Worm (Caenorhabditis elegans) whole organism, L1 larva: ENCODE data around the gene dbl-1.

Experiments
- C16A3.4 ChIP-seq: fragments of 150-350 bp; optimal IDR thresholded peaks from 2 replicates; lab custom pipeline; 2014; ENCODE audit warnings: missing biosample characterization, missing genetic modification characterization
- C34B4.2 ChIP-seq: sonication (generic microtip); optimal IDR thresholded peaks from 2 replicates; lab custom pipeline; 2017; ENCODE audit warnings: mild to moderate bottlenecking, missing genetic modification characterization, missing compliant biosample characterization
- Y116A8C.19 ChIP-seq: sonication (generic microtip); optimal IDR thresholded peaks from 2 replicates; lab custom pipeline; 2016; ENCODE audit warnings: missing compliant biosample characterization, missing genetic modification characterization, borderline replicate concordance
- alr-1 ChIP-seq: fragments of 200-800 bp; sonication (Bioruptor generic); optimal IDR thresholded peaks from 2 replicates; lab custom pipeline; 2018; ENCODE audit warnings: borderline replicate concordance, mild to moderate bottlenecking, missing genetic modification characterization, missing compliant biosample characterization
- ama-1 ChIP-seq: fragments of 150-350 bp; optimal IDR thresholded peaks from 2 replicates; lab custom pipeline; 2014
- blmp-1 ChIP-seq: fragments of 150-350 bp; optimal IDR thresholded peaks from 2 replicates; lab custom pipeline; 2014; ENCODE audit warnings: missing biosample characterization, missing genetic modification characterization
- ceh-82 ChIP-seq, 3 experiments: fragments of 150-350 bp in 1 of 3; sonication (generic microtip) in 2 of 3; optimal IDR thresholded peaks; 2 replicates each; lab custom pipeline; 2014 to 2017; ENCODE audit warnings: missing biosample characterization in 3 of 3, missing genetic modification characterization in 3 of 3
- ceh-88 ChIP-seq: fragments of 200-800 bp; sonication (Bioruptor generic); IDR thresholded peaks from 2 replicates; pipeline ENCODE4 v1.3.6; 2022; ENCODE audit warnings: missing genetic modification characterization, missing compliant biosample characterization
- ces-1 ChIP-seq: fragments of 150-350 bp; optimal IDR thresholded peaks from 2 replicates; lab custom pipeline; 2014; ENCODE audit warnings: missing biosample characterization, missing genetic modification reagents, missing genetic modification characterization
- dpl-1 ChIP-seq, 3 experiments: fragments of 150-350 bp in 2 of 3; sonication (generic microtip) in 1 of 3; optimal IDR thresholded peaks; 2 replicates each; lab custom pipeline; 2014 to 2017; ENCODE audit warnings: missing biosample characterization in 3 of 3, missing genetic modification characterization in 3 of 3, missing genetic modification reagents in 3 of 3
- dsc-1 ChIP-seq: sonication (generic microtip); optimal IDR thresholded peaks from 2 replicates; lab custom pipeline; 2016; ENCODE audit warnings: mild to moderate bottlenecking, missing genetic modification characterization, missing compliant biosample characterization
- efl-1 ChIP-seq, 4 experiments: fragments of 150-350 bp; optimal IDR thresholded peaks in 3 of 4; peaks in 1 of 4; 1 replicate in 1 of 4; 2 replicates in 3 of 4; lab custom pipeline; 2014; ENCODE audit warnings: missing biosample characterization in 2 of 4, missing genetic modification characterization in 2 of 4, missing genetic modification reagents in 2 of 4
- egl-27 ChIP-seq, 2 experiments: fragments of 150-350 bp in 1 of 2; sonication (generic microtip); optimal IDR thresholded peaks; 3 replicates each; lab custom pipeline; 2017 to 2018; ENCODE audit warnings: missing biosample characterization in 2 of 2, missing genetic modification characterization in 2 of 2, missing genetic modification reagents in 2 of 2
- elt-2 ChIP-seq: sonication (generic microtip); optimal IDR thresholded peaks from 2 replicates; lab custom pipeline; 2016; ENCODE audit warnings: missing genetic modification characterization, mild to moderate bottlenecking, inconsistent platforms, missing compliant biosample characterization, missing genetic modification reagents
- ets-5 ChIP-seq: fragments of 200-800 bp; sonication (Bioruptor generic); IDR thresholded peaks from 2 replicates; pipeline ENCODE4 v1.3.6; 2022; ENCODE audit warnings: missing genetic modification characterization, missing compliant biosample characterization
- fkh-4 ChIP-seq: sonication (generic microtip); optimal IDR thresholded peaks from 2 replicates; lab custom pipeline; 2016; ENCODE audit warnings: missing compliant biosample characterization, missing genetic modification characterization, borderline replicate concordance
- fkh-8 ChIP-seq: sonication (generic microtip); optimal IDR thresholded peaks from 2 replicates; lab custom pipeline; 2016; ENCODE audit warnings: mild to moderate bottlenecking, missing genetic modification characterization, missing compliant biosample characterization
- fos-1 ChIP-seq: fragments of 150-350 bp; optimal IDR thresholded peaks from 2 replicates; lab custom pipeline; 2014; ENCODE audit warnings: missing biosample characterization, missing genetic modification characterization
- grh-1 ChIP-seq: fragments of 200-800 bp; sonication (Bioruptor generic); IDR thresholded peaks from 2 replicates; pipeline ENCODE4 v1.3.6; 2022; ENCODE audit warnings: missing genetic modification reagents, missing genetic modification characterization, missing compliant biosample characterization
- hlh-17 ChIP-seq: fragments of 200-800 bp; sonication (Bioruptor generic); optimal IDR thresholded peaks from 2 replicates; lab custom pipeline; 2018; ENCODE audit warnings: missing genetic modification characterization, mild to moderate bottlenecking, missing compliant biosample characterization, moderate library complexity, borderline replicate concordance
- isw-1 ChIP-seq: fragments of 200-800 bp; sonication (Bioruptor generic); IDR thresholded peaks from 2 replicates; pipeline ENCODE4 v1.3.6; 2022; ENCODE audit warnings: missing genetic modification characterization, missing compliant biosample characterization
- jun-1 ChIP-seq: fragments of 150-350 bp; optimal IDR thresholded peaks from 2 replicates; lab custom pipeline; 2014; ENCODE audit warnings: missing biosample characterization, missing genetic modification reagents, missing genetic modification characterization
- lin-13 ChIP-seq: fragments of 150-350 bp; optimal IDR thresholded peaks from 2 replicates; lab custom pipeline; 2014; ENCODE audit warnings: missing biosample characterization, missing genetic modification reagents, missing genetic modification characterization
- lin-14 ChIP-seq: fragments of 200-800 bp; sonication (Bioruptor generic); optimal IDR thresholded peaks from 2 replicates; lab custom pipeline; 2018; ENCODE audit warnings: mild to moderate bottlenecking, missing genetic modification characterization, moderate library complexity, missing compliant biosample characterization
- lin-15B ChIP-seq: fragments of 150-350 bp; sonication (generic microtip); optimal IDR thresholded peaks from 3 replicates; lab custom pipeline; 2014; ENCODE audit warnings: missing biosample characterization, missing genetic modification characterization
- lin-35 ChIP-seq, 2 experiments: fragments of 150-350 bp; optimal IDR thresholded peaks; 2 replicates each; lab custom pipeline; 2014; ENCODE audit warnings: missing biosample characterization in 2 of 2, missing genetic modification characterization in 2 of 2, missing genetic modification reagents in 2 of 2
- lir-3 ChIP-seq: sonication (generic microtip); optimal IDR thresholded peaks from 2 replicates; lab custom pipeline; 2016; ENCODE audit warnings: mild to moderate bottlenecking, missing genetic modification characterization, moderate library complexity, missing compliant biosample characterization; ENCODE audit not compliant: poor library complexity
- mef-2 ChIP-seq: fragments of 150-350 bp; optimal IDR thresholded peaks from 2 replicates; lab custom pipeline; 2014; ENCODE audit warnings: missing biosample characterization, missing genetic modification characterization
- mep-1 ChIP-seq: fragments of 150-350 bp; optimal IDR thresholded peaks from 2 replicates; lab custom pipeline; 2014; ENCODE audit warnings: missing biosample characterization, missing genetic modification characterization
- nhr-12 ChIP-seq: sonication (generic microtip); optimal IDR thresholded peaks from 2 replicates; lab custom pipeline; 2017; ENCODE audit warnings: missing biosample characterization, missing genetic modification characterization
- nhr-20 ChIP-seq: sonication (generic microtip); optimal IDR thresholded peaks from 2 replicates; lab custom pipeline; 2016; ENCODE audit warnings: mild to moderate bottlenecking, missing genetic modification characterization, missing compliant biosample characterization
- nhr-237 ChIP-seq: fragments of 150-350 bp; optimal IDR thresholded peaks from 2 replicates; lab custom pipeline; 2014; ENCODE audit warnings: missing biosample characterization, missing genetic modification characterization
- nhr-47 ChIP-seq: sonication (generic microtip); optimal IDR thresholded peaks from 2 replicates; lab custom pipeline; 2016; ENCODE audit warnings: mild to moderate bottlenecking, missing genetic modification characterization, moderate library complexity, missing compliant biosample characterization
- nhr-76 ChIP-seq: sonication (generic microtip); optimal IDR thresholded peaks from 2 replicates; lab custom pipeline; 2017; ENCODE audit warnings: missing biosample characterization, missing genetic modification characterization
- nhr-85 ChIP-seq: sonication (generic microtip); peaks from one replicate; lab custom pipeline; 2016; ENCODE audit warnings: missing genetic modification characterization, inconsistent platforms, missing compliant biosample characterization
- pag-3 ChIP-seq: sonication (generic microtip); optimal IDR thresholded peaks from 2 replicates; lab custom pipeline; 2017; ENCODE audit warnings: missing genetic modification characterization, mild to moderate bottlenecking, missing compliant biosample characterization, antibody characterized with exemption, borderline replicate concordance; ENCODE audit not compliant: insufficient read depth
- pax-3 ChIP-seq: fragments of 200-800 bp; sonication (Bioruptor generic); optimal IDR thresholded peaks from 2 replicates; lab custom pipeline; 2018; ENCODE audit warnings: mild to moderate bottlenecking, missing genetic modification characterization, moderate library complexity, missing compliant biosample characterization
- pqm-1 ChIP-seq: sonication (generic microtip); optimal IDR thresholded peaks from 3 replicates; lab custom pipeline; 2017; ENCODE audit warnings: missing biosample characterization, missing genetic modification characterization
- rnt-1 ChIP-seq: sonication (generic microtip); optimal IDR thresholded peaks from 2 replicates; lab custom pipeline; 2016; ENCODE audit warnings: mild to moderate bottlenecking, missing genetic modification characterization, moderate library complexity, missing compliant biosample characterization
- swsn-7 ChIP-seq: sonication (generic microtip); optimal IDR thresholded peaks from 2 replicates; lab custom pipeline; 2016; ENCODE audit warnings: missing genetic modification characterization, missing compliant biosample characterization
- tlp-1 ChIP-seq: fragments of 150-350 bp; optimal IDR thresholded peaks from 2 replicates; lab custom pipeline; 2014; ENCODE audit warnings: missing biosample characterization, missing genetic modification characterization
- unc-130 ChIP-seq: fragments of 150-350 bp; optimal IDR thresholded peaks from 2 replicates; lab custom pipeline; 2017; ENCODE audit warnings: missing biosample characterization, missing genetic modification characterization, inconsistent platforms
- unc-30 ChIP-seq: sonication (generic microtip); optimal IDR thresholded peaks from 2 replicates; lab custom pipeline; 2017; ENCODE audit warnings: missing biosample characterization, missing genetic modification characterization
- vab-15 ChIP-seq: sonication (generic microtip); optimal IDR thresholded peaks from 2 replicates; lab custom pipeline; 2017; ENCODE audit warnings: missing genotype, mild to moderate bottlenecking, missing genetic modification characterization, missing compliant biosample characterization
- xbp-1 ChIP-seq: sonication (generic microtip); optimal IDR thresholded peaks from 2 replicates; lab custom pipeline; 2016; ENCODE audit warnings: missing genetic modification characterization, missing compliant biosample characterization
- zag-1 ChIP-seq: fragments of 150-350 bp; optimal IDR thresholded peaks from 2 replicates; lab custom pipeline; 2014; ENCODE audit warnings: missing biosample characterization, missing genetic modification characterization
- ztf-4 ChIP-seq: fragments of 150-350 bp; optimal IDR thresholded peaks from 2 replicates; lab custom pipeline; 2014; ENCODE audit warnings: missing biosample characterization, missing genetic modification characterization

Gene dbl-1

DNA sequence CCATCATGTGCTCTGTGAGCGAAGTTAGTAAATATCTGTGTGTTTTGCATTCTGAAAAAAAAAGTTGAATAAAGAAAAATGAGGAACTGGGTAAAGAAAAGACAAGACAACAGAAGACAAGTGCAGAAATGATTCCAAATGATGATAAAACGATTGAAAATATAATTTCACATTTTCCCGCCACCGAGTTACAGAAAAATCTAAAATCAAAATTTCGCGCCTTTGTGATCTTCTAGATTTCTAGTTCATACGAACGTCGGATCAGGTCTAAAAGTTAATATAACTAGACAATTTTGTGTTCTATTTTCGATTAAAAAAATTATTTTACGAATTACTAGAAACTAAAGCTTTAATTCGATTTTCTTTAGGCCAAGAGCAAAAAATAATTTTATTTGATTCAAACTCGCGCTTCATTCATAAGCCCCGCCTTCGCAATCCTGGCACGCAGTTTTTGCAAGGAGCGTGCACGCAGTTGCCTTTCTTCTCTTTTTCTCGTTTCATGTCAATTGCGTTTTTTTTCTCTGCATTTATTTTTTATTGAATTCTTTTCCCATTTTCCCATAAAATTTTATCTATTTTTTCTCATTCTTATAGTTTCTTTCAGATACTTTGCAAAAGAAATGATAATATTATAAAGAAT lies 27.0 kb downstream of the dbl-1 start, which contains the start of the genes spn-4 and spe-39 (continued):
- TF ChIP-seq ceh-82 (tag; optimal IDR thresholded peaks at IDR 0.05; lab: Kevin White, UChicago) (peak; percentile 53 to 76 (median 63)), blmp-1 (peak; percentile 66), fkh-4 (tag; lab: Kevin White, UChicago) (peak; percentile 28), pax-3 (tag; lab: Kevin White, UChicago) (no peak), unc-30 (tag; lab: Kevin White, UChicago) (no peak), mef-2 (tag; lab: Kevin White, UChicago) (no peak), xbp-1 (tag; lab: Kevin White, UChicago) (peak; percentile 79), hlh-17 (GFP tag; lab: Kevin White, UChicago) (no peak), lin-14 (GFP tag; lab: Kevin White, UChicago) (peak; percentile 68), lir-3 (tag; lab: Kevin White, UChicago) (peak; percentile 67), ets-5 (GFP tag; lab: Robert Waterston, UW) (no peak), lin-13 (GFP tag; lab: Kevin White, UChicago) (peak; percentile 80), nhr-85 (peak; percentile 89), ama-1 (lab: Kevin White, UChicago) (peak; percentile 1), mep-1 (peak; percentile 81), nhr-20 (tag; lab: Kevin White, UChicago) (peak; percentile 84), grh-1 (GFP tag; lab: Robert Waterston, UW) (peak; percentile 35), Y116A8C.19 (tag; lab: Kevin White, UChicago) (no peak), nhr-12 (tag; lab: Kevin White, UChicago) (no peak), ces-1 (GFP tag; lab: Kevin White, UChicago) (no peak), elt-2 (tag; lab: Kevin White, UChicago) (peak; percentile 65), nhr-47 (tag; lab: Kevin White, UChicago) (peak; percentile 87), pag-3 (tag; lab: Kevin White, UChicago) (no peak), rnt-1 (peak; percentile 92), zag-1 (no peak), dpl-1 (GFP tag; optimal IDR thresholded peaks at IDR 0.05; lab: Kevin White, UChicago) (peak; percentile 94 to 95 (median 94)), ztf-4 (tag; lab: Kevin White, UChicago) (peak; percentile 9), isw-1 (GFP tag; lab: Robert Waterston, UW) (peak; percentile 62), C16A3.4 (peak; percentile 83), egl-27 (tag; optimal IDR thresholded peaks at IDR 0.05; lab: Kevin White, UChicago) (no peak), tlp-1 (no peak), unc-130 (tag; lab: Kevin White, UChicago) (peak; percentile 95)

DNA sequence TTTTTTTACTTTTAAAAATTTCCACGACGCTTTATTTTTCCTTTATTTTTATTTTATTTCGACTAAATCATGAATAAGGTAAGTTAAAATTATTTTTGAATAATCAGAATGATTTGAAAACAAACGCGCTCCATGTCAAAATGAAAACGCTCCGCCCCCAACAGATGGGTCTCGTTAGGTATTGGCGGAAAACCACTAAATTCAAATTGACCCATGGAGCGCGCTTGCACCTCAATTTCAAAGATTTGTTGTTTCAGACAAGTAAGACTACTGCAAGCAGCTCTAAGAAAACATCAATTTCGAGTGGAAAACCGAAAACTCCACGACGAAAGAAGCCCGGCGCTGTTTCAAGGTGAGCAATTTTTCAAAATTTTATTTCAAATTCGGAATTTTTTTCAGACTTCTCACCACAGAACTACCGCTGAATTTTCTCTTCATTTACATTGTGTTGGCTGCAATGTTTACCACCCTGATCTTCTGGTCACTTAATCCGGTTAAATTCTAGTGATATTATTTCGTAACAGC lies 30.0 kb downstream of the dbl-1 start, which contains the start of gene ZC404.2:
TSS of gene ZC404.2 (plus strand) at position 47 of the 525 bp plus-strand sequence.
- TF ChIP-seq swsn-7 (tag; lab: Kevin White, UChicago) (no peak), nhr-12 (tag; lab: Kevin White, UChicago) (no peak), fos-1 (tag; lab: Kevin White, UChicago) (no peak), lin-15B (tag; lab: Kevin White, UChicago) (no peak), grh-1 (GFP tag; lab: Robert Waterston, UW) (no peak), lin-35 (GFP tag; optimal IDR thresholded peaks at IDR 0.05; lab: Kevin White, UChicago) (peak in 1 of 2 experiments; percentile 30), nhr-20 (tag; lab: Kevin White, UChicago) (no peak), hlh-17 (GFP tag; lab: Kevin White, UChicago) (no peak), alr-1 (tag; lab: Kevin White, UChicago) (no peak), ceh-82 (tag; optimal IDR thresholded peaks at IDR 0.05; lab: Kevin White, UChicago) (no peak), nhr-76 (no peak), dpl-1 (GFP tag; optimal IDR thresholded peaks at IDR 0.05; lab: Kevin White, UChicago) (peak in 1 of 3 experiments; percentile 43), nhr-237 (no peak), ceh-88 (GFP tag; lab: Robert Waterston, UW) (no peak), C34B4.2 (no peak), C16A3.4 (no peak), jun-1 (tag; lab: Kevin White, UChicago) (no peak), lir-3 (tag; lab: Kevin White, UChicago) (no peak), pqm-1 (tag; lab: Kevin White, UChicago) (no peak), tlp-1 (no peak), efl-1 (optimal IDR thresholded peaks at IDR 0.05; lab: Kevin White, UChicago) (peak in 1 of 2 experiments; percentile 68), efl-1 (GFP tag; optimal IDR thresholded peaks at IDR 0.05 in 1 of 2; lab: Kevin White, UChicago) (peak; percentile 38 to 86), dsc-1 (tag; lab: Kevin White, UChicago) (no peak), vab-15 (tag; lab: Kevin White, UChicago) (no peak), fkh-8 (no peak)
